Fruit fly (Drosophila melanogaster) whole organism, embryonic: ENCODE measurements around the gene CG9393.

ENCODE experiments used
- Asciz ChIP-seq: fragments of 200-800 bp; sonication (Bioruptor generic); optimal IDR thresholded peaks from 2 replicates; lab custom pipeline; 2017; ENCODE audit warnings: missing biosample characterization, mild to moderate bottlenecking, missing genetic modification characterization, missing genetic modification reagents
- BtbVII ChIP-seq: fragments of 200-800 bp; sonication (Bioruptor generic); optimal IDR thresholded peaks from 3 replicates; lab custom pipeline; 2017; ENCODE audit warnings: missing biosample characterization, mild to moderate bottlenecking, missing genetic modification characterization
- CG10267 ChIP-seq: fragments of 200-800 bp; sonication (Bioruptor generic); optimal IDR thresholded peaks from 2 replicates; lab custom pipeline; 2018; ENCODE audit warnings: missing biosample characterization, mild to moderate bottlenecking, missing genetic modification characterization, moderate library complexity
- CG10543 ChIP-seq: fragments of 200-800 bp; sonication (Bioruptor generic); optimal IDR thresholded peaks from 3 replicates; lab custom pipeline; 2017; ENCODE audit warnings: missing biosample characterization, mild to moderate bottlenecking, missing genetic modification characterization, moderate library complexity
- CG13424 ChIP-seq: fragments of 200-800 bp; sonication (Bioruptor generic); optimal IDR thresholded peaks from 2 replicates; lab custom pipeline; 2019; ENCODE audit warnings: missing biosample characterization, mild to moderate bottlenecking, missing genetic modification characterization, moderate library complexity
- CG17328 ChIP-seq: fragments of 200-800 bp; sonication (Bioruptor generic); IDR thresholded peaks from 2 replicates; pipeline ENCODE4 v1.3.6; 2022; ENCODE audit warnings: missing biosample characterization, missing genetic modification characterization
- CG1792 ChIP-seq: fragments of 200-800 bp; sonication (Bioruptor generic); optimal IDR thresholded peaks from 2 replicates; lab custom pipeline; 2016; ENCODE audit warnings: missing biosample characterization, missing genetic modification characterization
- CG18619 ChIP-seq: fragments of 200-800 bp; sonication (Bioruptor generic); optimal IDR thresholded peaks from 3 replicates; lab custom pipeline; 2017; ENCODE audit warnings: missing biosample characterization, mild to moderate bottlenecking, missing genetic modification characterization
- CG18764 ChIP-seq: fragments of 200-800 bp; sonication (Bioruptor generic); optimal IDR thresholded peaks from 3 replicates; lab custom pipeline; 2016; ENCODE audit warnings: missing biosample characterization, missing genetic modification characterization
- CG30020 ChIP-seq: fragments of 200-800 bp; optimal IDR thresholded peaks from 2 replicates; lab custom pipeline; 2019; ENCODE audit warnings: missing biosample characterization, mild to moderate bottlenecking, missing genetic modification characterization, moderate library complexity
- CG33557 ChIP-seq: fragments of 200-800 bp; sonication (Bioruptor generic); optimal IDR thresholded peaks from 2 replicates; lab custom pipeline; 2019; ENCODE audit warnings: missing biosample characterization, mild to moderate bottlenecking, missing genetic modification characterization, moderate library complexity
- CG3838 ChIP-seq: fragments of 200-800 bp; sonication (Bioruptor generic); optimal IDR thresholded peaks from 3 replicates; lab custom pipeline; 2016; ENCODE audit warnings: missing biosample characterization, missing genetic modification characterization
- CG42726 ChIP-seq: fragments of 200-800 bp; sonication (Bioruptor generic); IDR thresholded peaks from 2 replicates; pipeline ENCODE4 v1.3.6; 2022; ENCODE audit warnings: missing biosample characterization, missing genetic modification characterization; ENCODE audit not compliant: partially characterized antibody
- CG4617 ChIP-seq: fragments of 200-800 bp; sonication (Bioruptor generic); optimal IDR thresholded peaks from 3 replicates; lab custom pipeline; 2016; ENCODE audit warnings: missing biosample characterization, missing genetic modification characterization, borderline replicate concordance
- CG4730 ChIP-seq: fragments of 200-800 bp; sonication (Bioruptor generic); IDR thresholded peaks from 2 replicates; pipeline ENCODE4 v1.3.6; 2022; ENCODE audit warnings: missing biosample characterization, missing genetic modification characterization
- CG5245 ChIP-seq: fragments of 200-800 bp; sonication (Bioruptor generic); optimal IDR thresholded peaks from 3 replicates; lab custom pipeline; 2016; ENCODE audit warnings: missing biosample characterization, missing genetic modification characterization
- CG6683 ChIP-seq: fragments of 200-800 bp; sonication (Bioruptor generic); optimal IDR thresholded peaks from 2 replicates; lab custom pipeline; 2017; ENCODE audit warnings: missing biosample characterization, mild to moderate bottlenecking, missing genetic modification characterization, missing genetic modification reagents
- CG7987 ChIP-seq: fragments of 200-800 bp; sonication (Bioruptor generic); optimal IDR thresholded peaks from 2 replicates; lab custom pipeline; 2018; ENCODE audit warnings: missing biosample characterization, mild to moderate bottlenecking, missing genetic modification characterization, moderate library complexity
- CG8359 ChIP-seq: fragments of 200-800 bp; sonication (Bioruptor generic); optimal IDR thresholded peaks from 2 replicates; lab custom pipeline; 2017; ENCODE audit warnings: missing biosample characterization, mild to moderate bottlenecking, missing genetic modification characterization, borderline replicate concordance
- CG9727 ChIP-seq: fragments of 200-800 bp; sonication (Bioruptor generic); optimal IDR thresholded peaks from 3 replicates; lab custom pipeline; 2017; ENCODE audit warnings: missing biosample characterization, mild to moderate bottlenecking, missing genetic modification characterization
- Dll ChIP-seq: fragments of 200-800 bp; sonication (Bioruptor generic); IDR thresholded peaks from 4 replicates; pipeline ENCODE4 v1.3.6; 2022; ENCODE audit warnings: missing biosample characterization, missing genetic modification characterization; ENCODE audit not compliant: partially characterized antibody
- Ets65A ChIP-seq: fragments of 200-800 bp; sonication (Bioruptor generic); peaks from one replicate; lab custom pipeline; 2016; ENCODE audit warnings: missing biosample characterization, missing genetic modification characterization
- Fer3 ChIP-seq: fragments of 200-800 bp; sonication (Bioruptor generic); optimal IDR thresholded peaks from 2 replicates; lab custom pipeline; 2018; ENCODE audit warnings: missing biosample characterization, mild to moderate bottlenecking, missing genetic modification characterization, moderate library complexity
- H15 ChIP-seq: fragments of 200-800 bp; sonication (Bioruptor generic); IDR thresholded peaks from 3 replicates; pipeline ENCODE4 v1.3.6; 2022; ENCODE audit warnings: missing biosample characterization, missing genetic modification characterization
- H2.0 ChIP-seq: fragments of 200-800 bp; sonication (Bioruptor generic); IDR thresholded peaks from 2 replicates; pipeline ENCODE4 v1.3.6; 2022; ENCODE audit warnings: missing biosample characterization, missing genetic modification characterization
- HmgD ChIP-seq: fragments of 200-800 bp; sonication (Bioruptor generic); optimal IDR thresholded peaks from 3 replicates; lab custom pipeline; 2016; ENCODE audit warnings: missing biosample characterization, missing genetic modification characterization
- Hr3 ChIP-seq: fragments of 200-800 bp; sonication (Bioruptor generic); optimal IDR thresholded peaks from 3 replicates; lab custom pipeline; 2016; ENCODE audit warnings: missing biosample characterization, missing genetic modification characterization
- MTF-1 ChIP-seq: fragments of 200-800 bp; sonication (Bioruptor generic); optimal IDR thresholded peaks from 2 replicates; lab custom pipeline; 2018; ENCODE audit warnings: missing biosample characterization, mild to moderate bottlenecking, missing genetic modification characterization, borderline replicate concordance
- Sox100B ChIP-seq: fragments of 200-800 bp; sonication (Bioruptor generic); optimal IDR thresholded peaks from 3 replicates; lab custom pipeline; 2018; ENCODE audit warnings: missing biosample characterization, mild to moderate bottlenecking, missing genetic modification characterization
- Sox102F ChIP-seq: fragments of 200-800 bp; sonication (Bioruptor generic); optimal IDR thresholded peaks from 2 replicates; lab custom pipeline; 2018; ENCODE audit warnings: missing biosample characterization, mild to moderate bottlenecking, missing genetic modification characterization, moderate library complexity
- Usf ChIP-seq: fragments of 200-800 bp; sonication (Bioruptor generic); optimal IDR thresholded peaks from 2 replicates; lab custom pipeline; 2017; ENCODE audit warnings: missing genotype, missing biosample characterization, missing genetic modification characterization
- Xrp1 ChIP-seq: fragments of 200-800 bp; sonication (Bioruptor generic); IDR thresholded peaks from 2 replicates; pipeline ENCODE4 v1.3.6; 2022; ENCODE audit warnings: missing biosample characterization, missing genetic modification characterization
- caup ChIP-seq: fragments of 200-800 bp; sonication (Bioruptor generic); optimal IDR thresholded peaks from 3 replicates; lab custom pipeline; 2017; ENCODE audit warnings: missing biosample characterization, mild to moderate bottlenecking, missing genetic modification characterization, moderate library complexity; ENCODE audit not compliant: severe bottlenecking
- croc ChIP-seq: fragments of 200-800 bp; sonication (Bioruptor generic); conservative IDR thresholded peaks from 3 replicates; pipeline ENCODE4 v1.3.6; 2022; ENCODE audit warnings: missing biosample characterization, missing genetic modification characterization
- cwo ChIP-seq: fragments of 200-800 bp; sonication (Bioruptor generic); optimal IDR thresholded peaks from 3 replicates; lab custom pipeline; 2017; ENCODE audit warnings: missing biosample characterization, missing genetic modification characterization, mild to moderate bottlenecking, moderate library complexity, missing genetic modification reagents
- dmrt99B ChIP-seq: fragments of 200-800 bp; sonication (Bioruptor generic); optimal IDR thresholded peaks from 2 replicates; lab custom pipeline; 2018; ENCODE audit warnings: missing biosample characterization, mild to moderate bottlenecking, missing genetic modification characterization, moderate library complexity
- exex ChIP-seq: fragments of 200-800 bp; sonication (Bioruptor generic); optimal IDR thresholded peaks from 4 replicates; lab custom pipeline; 2018; ENCODE audit warnings: missing biosample characterization, mild to moderate bottlenecking, missing genetic modification characterization, moderate library complexity
- ftz-f1 ChIP-seq: fragments of 200-800 bp; sonication (Bioruptor generic); optimal IDR thresholded peaks from 2 replicates; lab custom pipeline; 2016; ENCODE audit warnings: missing biosample characterization, missing genetic modification characterization
- gfzf ChIP-seq: fragments of 200-800 bp; sonication (Bioruptor generic); optimal IDR thresholded peaks from 2 replicates; lab custom pipeline; 2016; ENCODE audit warnings: missing biosample characterization, mild to moderate bottlenecking, missing genetic modification characterization, moderate library complexity
- gt ChIP-seq: fragments of 200-800 bp; sonication (Bioruptor generic); IDR thresholded peaks from 2 replicates; pipeline ENCODE4 v1.3.6; 2022; ENCODE audit warnings: missing biosample characterization, missing genetic modification characterization
- knrl ChIP-seq: fragments of 200-800 bp; sonication (Bioruptor generic); IDR thresholded peaks from 3 replicates; pipeline ENCODE4 v1.3.6; 2022; ENCODE audit warnings: missing biosample characterization, missing genetic modification characterization; ENCODE audit not compliant: partially characterized antibody
- lilli ChIP-seq: fragments of 200-800 bp; sonication (Bioruptor generic); optimal IDR thresholded peaks from 3 replicates; lab custom pipeline; 2016; ENCODE audit warnings: missing biosample characterization, missing genetic modification characterization
- lov ChIP-seq, 2 experiments: fragments of 200-800 bp in 1 of 2; fragments of >200 bp in 1 of 2; sonication (Bioruptor generic) in 1 of 2; IDR thresholded peaks in 1 of 2; optimal IDR thresholded peaks in 1 of 2; 2 replicates in 1 of 2; 3 replicates in 1 of 2; pipeline versions ENCODE4 v1.3.6 to Lab custom; 2017 to 2022; ENCODE audit warnings: missing biosample characterization in 1 of 2, missing genetic modification characterization in 1 of 2
- maf-S ChIP-seq: fragments of 200-800 bp; sonication (Bioruptor generic); optimal IDR thresholded peaks from 2 replicates; lab custom pipeline; 2016; ENCODE audit warnings: missing biosample characterization, missing genetic modification characterization
- nom ChIP-seq: fragments of 200-800 bp; sonication (Bioruptor generic); optimal IDR thresholded peaks from 2 replicates; lab custom pipeline; 2017; ENCODE audit warnings: missing biosample characterization, missing genetic modification characterization, mild to moderate bottlenecking, moderate library complexity, missing genetic modification reagents
- trem ChIP-seq: fragments of 200-800 bp; optimal IDR thresholded peaks from 3 replicates; lab custom pipeline; 2019; ENCODE audit warnings: missing biosample characterization, mild to moderate bottlenecking, missing genetic modification characterization, moderate library complexity
- vnd ChIP-seq: fragments of 200-800 bp; sonication (Bioruptor generic); IDR thresholded peaks from 3 replicates; pipeline ENCODE4 v1.3.6; 2022; ENCODE audit warnings: missing biosample characterization, missing genetic modification characterization; ENCODE audit not compliant: partially characterized antibody
- wor ChIP-seq: fragments of 200-800 bp; sonication (Bioruptor generic); IDR thresholded peaks from 2 replicates; pipeline ENCODE4 v1.3.6; 2022; ENCODE audit warnings: missing biosample characterization, missing genetic modification characterization

Gene CG9393

DNA sequence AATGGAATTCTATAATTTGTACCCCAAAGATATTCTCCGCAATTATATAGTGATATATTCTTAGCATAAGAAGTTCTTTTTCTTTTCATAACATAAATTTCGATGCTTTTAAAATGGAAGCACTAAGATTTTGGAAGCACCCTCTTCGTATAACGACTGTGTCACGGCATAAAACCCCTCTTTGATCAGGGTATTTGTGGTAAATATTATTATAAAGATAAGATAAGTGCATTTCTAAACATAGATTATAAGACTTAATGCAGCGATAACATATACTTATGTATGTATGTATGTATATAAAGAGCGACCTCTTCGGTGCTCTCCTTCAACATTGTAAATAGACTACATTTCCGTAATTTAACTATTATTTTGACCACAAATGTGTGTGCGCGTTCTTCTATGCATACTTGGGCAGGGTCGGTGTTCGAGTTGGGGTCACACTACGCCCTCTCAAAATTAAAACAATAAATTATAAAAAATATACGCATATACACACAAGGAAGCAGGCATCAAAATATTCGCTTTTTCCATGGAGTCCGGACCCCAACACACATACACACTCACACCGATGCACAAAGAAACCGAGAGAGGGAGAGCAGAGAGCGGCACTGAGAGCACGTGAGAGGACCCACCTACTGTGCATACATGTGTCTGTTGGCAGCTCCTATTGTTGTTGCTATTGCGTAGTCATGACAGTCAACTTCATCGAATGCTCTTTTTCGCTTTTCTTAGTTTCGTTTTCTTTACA is 13.0 kb downstream of the CG9393 start (continued):
- TF ChIP-seq lilli (GFP tag; lab: Kevin White, UChicago): no peak
- no peak for TF ChIP-seq Dll (GFP tag; lab: Robert Waterston, UW)
- no peak for TF ChIP-seq CG3838 (GFP tag; lab: Kevin White, UChicago)
- TF ChIP-seq Fer3 (tag; lab: Kevin White, UChicago): no peak
- no peak for TF ChIP-seq Sox102F (GFP tag; lab: Kevin White, UChicago)
- peak; percentile 39 for TF ChIP-seq exex (tag; lab: Kevin White, UChicago)
- no peak for TF ChIP-seq CG18619 (GFP tag; lab: Kevin White, UChicago)
- no peak for TF ChIP-seq Ets65A (GFP tag; lab: Kevin White, UChicago)
- TF ChIP-seq CG1792 (GFP tag; lab: Kevin White, UChicago): no peak
- TF ChIP-seq CG42726 (GFP tag; lab: Robert Waterston, UW): no peak
- TF ChIP-seq CG5245: no peak
- TF ChIP-seq CG6683: peak; percentile 19
- no peak for TF ChIP-seq HmgD (GFP tag; lab: Kevin White, UChicago)
- peak; percentile 21 for TF ChIP-seq CG7987 (GFP tag; lab: Kevin White, UChicago)
- no peak for TF ChIP-seq CG33557 (GFP tag; lab: Kevin White, UChicago)
- TF ChIP-seq ftz-f1 (GFP tag; lab: Kevin White, UChicago): no peak
- TF ChIP-seq Xrp1 (GFP tag; lab: Robert Waterston, UW): no peak
- TF ChIP-seq H2.0: no peak
- peak; percentile 7 for TF ChIP-seq trem (tag; lab: Kevin White, UChicago)
- no peak for TF ChIP-seq lov (optimal IDR thresholded peaks at IDR 0.05; lab: Kevin White, UChicago)
- no peak for TF ChIP-seq lov (GFP tag; IDR thresholded peaks at IDR 0.05; lab: Robert Waterston, UW)
- no peak for TF ChIP-seq gt (GFP tag; lab: Robert Waterston, UW)
- peak; percentile 62 for TF ChIP-seq nom (GFP tag; lab: Kevin White, UChicago)
- TF ChIP-seq CG13424 (tag; lab: Kevin White, UChicago): peak; percentile 31
- no peak for TF ChIP-seq H15
- TF ChIP-seq Hr3 (GFP tag; lab: Kevin White, UChicago): no peak
- no peak for TF ChIP-seq CG4730 (GFP tag; lab: Robert Waterston, UW)
- TF ChIP-seq dmrt99B (tag; lab: Kevin White, UChicago): peak; percentile 1
- TF ChIP-seq wor (GFP tag; lab: Robert Waterston, UW): no peak
- no peak for TF ChIP-seq caup (GFP tag; lab: Kevin White, UChicago)
- no peak for TF ChIP-seq MTF-1 (GFP tag; lab: Kevin White, UChicago)
- TF ChIP-seq CG8359 (GFP tag; lab: Kevin White, UChicago): no peak
- TF ChIP-seq CG30020 (tag; lab: Kevin White, UChicago): no peak
- peak; percentile 13 for TF ChIP-seq Sox100B (GFP tag; lab: Kevin White, UChicago)
- TF ChIP-seq croc (GFP tag; lab: Robert Waterston, UW): no peak
- no peak for TF ChIP-seq CG18764 (GFP tag; lab: Kevin White, UChicago)
- no peak for TF ChIP-seq knrl
- TF ChIP-seq maf-S: no peak
- TF ChIP-seq Usf (GFP tag; lab: Kevin White, UChicago): no peak
- no peak for TF ChIP-seq cwo (GFP tag; lab: Kevin White, UChicago)
- no peak for TF ChIP-seq vnd
- TF ChIP-seq CG10267 (tag; lab: Kevin White, UChicago): no peak
- no peak for TF ChIP-seq CG4617 (GFP tag; lab: Kevin White, UChicago)
- TF ChIP-seq CG10543 (GFP tag; lab: Kevin White, UChicago): no peak
- TF ChIP-seq gfzf: no peak
- TF ChIP-seq BtbVII: no peak
- TF ChIP-seq CG9727 (GFP tag; lab: Kevin White, UChicago): no peak
- TF ChIP-seq CG17328 (GFP tag; lab: Robert Waterston, UW): no peak
- TF ChIP-seq Asciz (GFP tag; lab: Kevin White, UChicago): peak; percentile 62
